Fruit fly (Drosophila melanogaster): ENCODE results near the gene Dredd.

dm6 chrX:619220-620101 lies 15.9 kb downstream of the Dredd start:
- TF ChIP-seq CTCF (optimal IDR thresholded peaks at IDR 0.05) (no peak), CG8478 (optimal IDR thresholded peaks at IDR 0.05) (no peak)
